Worm (Caenorhabditis elegans): ENCODE measurements around the gene dpy-9.

Gene dpy-9

DNA sequence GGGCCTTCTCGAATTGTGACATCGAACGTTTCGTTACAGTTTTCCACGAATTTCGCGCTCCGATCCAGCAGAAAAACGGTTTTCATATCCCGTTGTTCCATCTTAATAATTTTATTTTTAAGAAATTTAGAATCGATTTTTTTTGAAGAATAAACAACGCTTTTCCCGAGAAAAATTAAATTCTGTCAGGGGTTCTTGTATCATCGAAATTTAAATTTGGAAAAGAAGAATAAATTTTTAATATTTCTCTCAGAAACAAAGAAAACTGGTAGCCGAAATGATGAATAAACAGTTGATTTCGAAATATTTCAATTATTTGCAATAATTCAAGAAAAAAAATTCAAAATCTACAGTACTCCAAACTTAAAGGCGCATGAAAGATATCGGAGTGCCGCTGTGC is 21.7 kb downstream of the dpy-9 start, which contains the start of gene ints-13:
ints-13 (minus strand) TSS at position 101 of the 400 bp plus-strand sequence.
- TF ChIP-seq elt-1 (tag; optimal IDR thresholded peaks at IDR 0.05) (no peak), ztf-1 (GFP tag; conservative IDR thresholded peaks at IDR 0.05) (no peak), Y55F3AM.14 (GFP tag; optimal IDR thresholded peaks at IDR 0.05) (no peak), R02D3.7 (tag; optimal IDR thresholded peaks at IDR 0.05) (no peak), nhr-237 (tag; optimal IDR thresholded peaks at IDR 0.05) (no peak), ceh-16 (tag; optimal IDR thresholded peaks at IDR 0.05) (no peak), nhr-10 (tag; optimal IDR thresholded peaks at IDR 0.05) (no peak), gmeb-1 (tag; optimal IDR thresholded peaks at IDR 0.05) (no peak), unc-39 (tag; optimal IDR thresholded peaks at IDR 0.05) (no peak), zag-1 (tag; optimal IDR thresholded peaks at IDR 0.05) (no peak), unc-62 (GFP tag; optimal IDR thresholded peaks at IDR 0.05) (no peak), ztf-11 (tag; optimal IDR thresholded peaks at IDR 0.05) (no peak), nhr-25 (tag; optimal IDR thresholded peaks at IDR 0.05) (no peak), alr-1 (tag; optimal IDR thresholded peaks at IDR 0.05) (no peak), aly-2 (tag; optimal IDR thresholded peaks at IDR 0.05) (no peak), nhr-6 (tag; optimal IDR thresholded peaks at IDR 0.05) (no peak), sem-4 (tag; optimal IDR thresholded peaks at IDR 0.05) (no peak)

- TF ChIP-seq snpc-4 (tag; optimal IDR thresholded peaks at IDR 0.05) = no peak
Measured at ce11 chrIV:236138-236537, 22.9 kb downstream of the dpy-9 start.

DNA sequence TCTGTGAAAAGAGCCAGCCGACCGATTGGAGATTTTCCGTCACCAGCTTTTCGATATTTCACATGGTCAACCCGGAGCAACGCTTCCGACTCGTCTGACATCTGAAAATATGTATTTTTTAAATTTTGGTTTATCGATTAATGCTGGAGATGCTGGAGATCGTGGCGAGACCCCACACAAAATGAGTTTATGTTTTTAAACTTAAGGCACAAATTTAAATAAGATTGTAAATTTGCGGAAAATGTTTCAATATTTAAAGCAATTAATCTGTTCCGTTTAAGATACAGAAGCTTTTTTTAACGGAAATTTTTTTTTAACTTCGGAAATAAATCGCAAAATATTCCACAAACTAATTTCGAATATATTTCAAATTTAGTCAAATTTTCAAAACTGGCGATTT is 27.3 kb downstream of the dpy-9 start, which contains the start of gene gtf-2H1:
gtf-2H1 (minus strand) TSS at position 101 of the 400 bp plus-strand sequence.
- TF ChIP-seq nhr-12 (tag; optimal IDR thresholded peaks at IDR 0.05) = no peak
- no peak for TF ChIP-seq ZK546.5 (tag; optimal IDR thresholded peaks at IDR 0.05)
- TF ChIP-seq alr-1 (tag; optimal IDR thresholded peaks at IDR 0.05) = no peak
- no peak for TF ChIP-seq lin-39 (tag; optimal IDR thresholded peaks at IDR 0.05)
- TF ChIP-seq lin-11 (tag; optimal IDR thresholded peaks at IDR 0.05) = no peak
- TF ChIP-seq unc-39 (tag; optimal IDR thresholded peaks at IDR 0.05) = no peak
- no peak for TF ChIP-seq ztf-4 (tag; optimal IDR thresholded peaks at IDR 0.05)
- no peak for TF ChIP-seq C34F6.9 (tag; optimal IDR thresholded peaks at IDR 0.05)

ce11 chrIV:218252-218651 is 40.8 kb downstream of the dpy-9 start, which contains the start of gene prdx-6:
Gene prdx-6 (plus strand): TSS chrIV:218552.
- no peak for TF ChIP-seq lin-39 (tag; optimal IDR thresholded peaks at IDR 0.05)
- no peak for TF ChIP-seq ama-1 (optimal IDR thresholded peaks at IDR 0.05)
- no peak for TF ChIP-seq sma-9 (GFP tag; optimal IDR thresholded peaks at IDR 0.05)
- no peak for TF ChIP-seq sma-9 (tag; optimal IDR thresholded peaks at IDR 0.05)
- TF ChIP-seq mbf-1 (tag; optimal IDR thresholded peaks at IDR 0.05) = no peak
- TF ChIP-seq sem-4 (tag; optimal IDR thresholded peaks at IDR 0.05) = no peak
- no peak for TF ChIP-seq nhr-237 (tag; optimal IDR thresholded peaks at IDR 0.05)

ce11 chrIV:210591-210990 is 48.4 kb downstream of the dpy-9 start:
- TF ChIP-seq nhr-25 (tag; optimal IDR thresholded peaks at IDR 0.05) (no peak), elt-1 (tag; optimal IDR thresholded peaks at IDR 0.05) (no peak), blmp-1 (tag; optimal IDR thresholded peaks at IDR 0.05; ENCODE audit: insufficient read depth) (no peak), nhr-21 (tag; optimal IDR thresholded peaks at IDR 0.05) (no peak), C34F6.9 (tag; optimal IDR thresholded peaks at IDR 0.05) (peak; percentile 27), unc-55 (GFP tag; optimal IDR thresholded peaks at IDR 0.05) (peak; percentile 43), fos-1 (tag; optimal IDR thresholded peaks at IDR 0.05) (peak; percentile 56), nhr-23 (tag; optimal IDR thresholded peaks at IDR 0.05) (no peak), Y55F3AM.14 (GFP tag; optimal IDR thresholded peaks at IDR 0.05) (no peak), zag-1 (tag; optimal IDR thresholded peaks at IDR 0.05) (no peak), lin-39 (tag; optimal IDR thresholded peaks at IDR 0.05) (no peak), sma-9 (GFP tag; optimal IDR thresholded peaks at IDR 0.05) (no peak), sma-9 (tag; optimal IDR thresholded peaks at IDR 0.05) (no peak), F13H6.1 (tag; optimal IDR thresholded peaks at IDR 0.05) (peak; percentile 34), nhr-11 (tag; optimal IDR thresholded peaks at IDR 0.05) (no peak), nhr-10 (tag; optimal IDR thresholded peaks at IDR 0.05) (no peak), ama-1 (optimal IDR thresholded peaks at IDR 0.05) (no peak), ztf-11 (tag; optimal IDR thresholded peaks at IDR 0.05) (no peak), mdl-1 (tag; optimal IDR thresholded peaks at IDR 0.05) (no peak), crh-2 (tag; optimal IDR thresholded peaks at IDR 0.05) (peak; percentile 53), lin-11 (tag; optimal IDR thresholded peaks at IDR 0.05) (no peak), skn-1 (tag; optimal IDR thresholded peaks at IDR 0.05) (no peak), nhr-6 (tag; optimal IDR thresholded peaks at IDR 0.05) (no peak), gmeb-1 (tag; optimal IDR thresholded peaks at IDR 0.05) (peak; percentile 68), lin-13 (GFP tag; optimal IDR thresholded peaks at IDR 0.05) (peak; percentile 14), lsy-2 (tag; optimal IDR thresholded peaks at IDR 0.05) (peak in 1 of 2 experiments; percentile 36), egl-27 (tag; optimal IDR thresholded peaks at IDR 0.05) (peak; percentile 21), nhr-129 (tag; optimal IDR thresholded peaks at IDR 0.05) (peak; percentile 48), ceh-82 (tag; optimal IDR thresholded peaks at IDR 0.05) (no peak), dmd-4 (tag; optimal IDR thresholded peaks at IDR 0.05) (no peak), sma-3 (GFP tag; optimal IDR thresholded peaks at IDR 0.05) (peak; percentile 57)
